Fruit fly (Drosophila melanogaster): ENCODE results near the gene CCT7.

CCT7 gene

DNA sequence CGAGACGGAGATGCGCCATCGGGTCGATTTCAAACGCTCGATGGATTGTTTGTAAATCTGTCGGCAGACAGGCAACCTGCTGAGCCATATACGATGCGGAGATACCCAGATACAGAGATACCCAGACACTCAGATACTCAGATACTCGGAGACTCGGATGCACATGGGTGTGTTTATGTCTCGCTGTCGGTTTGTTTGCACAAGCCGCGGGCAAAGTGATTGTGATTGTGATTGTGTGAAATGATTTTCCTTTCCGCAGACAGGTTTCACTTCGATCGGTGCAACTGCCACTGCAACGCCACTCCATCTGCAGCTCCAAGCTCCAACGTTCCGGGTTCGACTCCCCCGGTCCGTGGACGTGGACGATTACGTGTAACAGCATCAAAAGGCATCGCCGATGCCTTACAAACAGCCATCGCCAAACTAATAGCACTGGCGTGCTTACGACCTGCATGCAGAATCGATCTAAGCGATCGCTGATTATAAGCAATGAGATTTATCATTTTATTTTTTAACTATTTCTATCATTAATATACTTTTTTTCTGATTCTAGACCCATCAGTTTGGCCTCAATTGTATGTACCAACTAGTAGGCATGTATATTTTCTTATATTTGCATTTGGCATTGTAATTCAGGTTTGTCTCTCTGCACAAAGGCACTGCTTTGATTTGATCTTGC, 12.5 kb upstream of the CCT7 start:
- TF ChIP-seq h (GFP tag; optimal IDR thresholded peaks at IDR 0.05) (peak; percentile 42), CG32264 (GFP tag; optimal IDR thresholded peaks at IDR 0.05) (no peak), psq (GFP tag; optimal IDR thresholded peaks at IDR 0.05) (no peak), Dfd (GFP tag; optimal IDR thresholded peaks at IDR 0.05) (no peak), rgr (GFP tag; optimal IDR thresholded peaks at IDR 0.05) (peak; percentile 5), br (GFP tag; optimal IDR thresholded peaks at IDR 0.05) (no peak), Abd-B (GFP tag; optimal IDR thresholded peaks at IDR 0.05) (no peak), Rel (GFP tag; optimal IDR thresholded peaks at IDR 0.05) (no peak), Rel (tag; optimal IDR thresholded peaks at IDR 0.05) (no peak), OdsH (GFP tag; optimal IDR thresholded peaks at IDR 0.05) (no peak), Mio (GFP tag; optimal IDR thresholded peaks at IDR 0.05) (no peak), foxo (GFP tag; optimal IDR thresholded peaks at IDR 0.05) (peak in 1 of 2 experiments; percentile 37), HLH106 (tag; optimal IDR thresholded peaks at IDR 0.05) (peak; percentile 24), ey (GFP tag; optimal IDR thresholded peaks at IDR 0.05) (peak; percentile 31), CrebA (GFP tag; optimal IDR thresholded peaks at IDR 0.05; ENCODE audit: borderline replicate concordance) (no peak), fru (GFP tag; optimal IDR thresholded peaks at IDR 0.05) (peak; percentile 15), dmrt93B (GFP tag; optimal IDR thresholded peaks at IDR 0.05) (no peak)

dm6 chr3R:8792463-8793175, 8.7 kb upstream of the CCT7 start:
- TF ChIP-seq Sp1 (GFP tag; optimal IDR thresholded peaks at IDR 0.05) (peak; percentile 20), dmrt93B (GFP tag; optimal IDR thresholded peaks at IDR 0.05) (no peak), dl (GFP tag; optimal IDR thresholded peaks at IDR 0.05; ENCODE audit: insufficient read depth in 1 of 2, partially characterized antibody in 2 of 2) (peak in 1 of 2 experiments; percentile 64), Vsx2 (GFP tag; optimal IDR thresholded peaks at IDR 0.05; ENCODE audit: partially characterized antibody) (peak; percentile 70), Dif (GFP tag; optimal IDR thresholded peaks at IDR 0.05; ENCODE audit: partially characterized antibody) (peak; percentile 78), dsf (GFP tag; optimal IDR thresholded peaks at IDR 0.05; ENCODE audit: borderline replicate concordance) (no peak), Dfd (GFP tag; optimal IDR thresholded peaks at IDR 0.05) (no peak)

DNA sequence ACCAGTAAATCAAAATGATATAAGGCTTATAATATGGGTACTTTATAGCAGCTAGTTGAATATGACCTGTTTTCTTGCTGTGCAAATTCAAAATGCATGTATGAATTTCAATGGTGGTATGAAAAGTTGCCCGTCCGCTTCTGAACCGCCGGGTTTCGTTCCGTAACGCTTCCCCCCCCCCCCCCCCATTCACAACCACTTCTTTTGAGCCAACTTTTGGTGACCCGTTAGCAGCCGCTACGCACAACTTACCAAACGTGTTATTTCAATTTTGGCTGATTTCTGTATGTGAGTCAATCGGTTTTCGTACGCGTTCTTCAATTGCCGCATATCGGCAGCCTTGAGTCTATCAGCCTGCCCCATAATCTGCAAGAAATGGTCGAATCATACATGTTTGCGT, 7.6 kb upstream of the CCT7 start:
- TF ChIP-seq foxo (GFP tag; optimal IDR thresholded peaks at IDR 0.05) (peak in 1 of 2 experiments; percentile 0), GATAd (GFP tag; optimal IDR thresholded peaks at IDR 0.05) (no peak)

dm6 chr3R:8794384-8794783, 7.0 kb upstream of the CCT7 start, which contains the start of gene Ir85a:
Gene Ir85a (plus strand): TSS chr3R:8794684.
- TF ChIP-seq Dif (GFP tag; optimal IDR thresholded peaks at IDR 0.05; ENCODE audit: partially characterized antibody): no peak
- TF ChIP-seq N (GFP tag; optimal IDR thresholded peaks at IDR 0.05): no peak
- no peak for TF ChIP-seq sv (GFP tag; optimal IDR thresholded peaks at IDR 0.05)
- TF ChIP-seq Dfd (GFP tag; optimal IDR thresholded peaks at IDR 0.05): no peak
- no peak for TF ChIP-seq usp (GFP tag; optimal IDR thresholded peaks at IDR 0.05)
- no peak for TF ChIP-seq h (GFP tag; optimal IDR thresholded peaks at IDR 0.05)
- TF ChIP-seq CrebA (GFP tag; optimal IDR thresholded peaks at IDR 0.05; ENCODE audit: borderline replicate concordance): no peak
- no peak for TF ChIP-seq Myc (optimal IDR thresholded peaks at IDR 0.05)
- TF ChIP-seq CG32264 (GFP tag; optimal IDR thresholded peaks at IDR 0.05): no peak
- TF ChIP-seq tai (GFP tag; optimal IDR thresholded peaks at IDR 0.05): no peak
- TF ChIP-seq dl (GFP tag; optimal IDR thresholded peaks at IDR 0.05; ENCODE audit: insufficient read depth in 1 of 2, partially characterized antibody in 2 of 2): no peak
- no peak for TF ChIP-seq Abd-B (GFP tag; optimal IDR thresholded peaks at IDR 0.05)
- no peak for TF ChIP-seq Hnf4 (GFP tag; optimal IDR thresholded peaks at IDR 0.05)
- TF ChIP-seq Hr83 (GFP tag; optimal IDR thresholded peaks at IDR 0.05; ENCODE audit: poor library complexity, severe bottlenecking): no peak
- no peak for TF ChIP-seq dmrt93B (GFP tag; optimal IDR thresholded peaks at IDR 0.05)
- no peak for TF ChIP-seq Mio (GFP tag; optimal IDR thresholded peaks at IDR 0.05)
- no peak for TF ChIP-seq Vsx2 (GFP tag; optimal IDR thresholded peaks at IDR 0.05; ENCODE audit: partially characterized antibody)
